Worm (Caenorhabditis elegans) whole organism, L1 larva: ENCODE data around the gene gnrr-2.
A peak's percentile ranks its signal among the peaks of the same experiment; 100 is the strongest.

ENCODE experiments used
- ceh-90 ChIP-seq: sonication (generic microtip); optimal IDR thresholded peaks from 2 replicates; lab custom pipeline; 2016; ENCODE audit warnings: missing genetic modification characterization, missing compliant biosample characterization
- dpl-1 ChIP-seq, 3 experiments: fragments of 150-350 bp in 2 of 3; sonication (generic microtip) in 1 of 3; optimal IDR thresholded peaks; 2 replicates each; lab custom pipeline; 2014 to 2017; ENCODE audit warnings: missing biosample characterization in 3 of 3, missing genetic modification characterization in 3 of 3, missing genetic modification reagents in 3 of 3
- efl-1 ChIP-seq, 4 experiments: fragments of 150-350 bp; optimal IDR thresholded peaks in 3 of 4; peaks in 1 of 4; 1 replicate in 1 of 4; 2 replicates in 3 of 4; lab custom pipeline; 2014; ENCODE audit warnings: missing biosample characterization in 2 of 4, missing genetic modification characterization in 2 of 4, missing genetic modification reagents in 2 of 4
- efl-3 ChIP-seq: fragments of 200-800 bp; sonication (Bioruptor generic); optimal IDR thresholded peaks from 2 replicates; lab custom pipeline; 2018; ENCODE audit warnings: mild to moderate bottlenecking, missing genetic modification characterization, missing compliant biosample characterization
- egl-27 ChIP-seq, 2 experiments: fragments of 150-350 bp in 1 of 2; sonication (generic microtip); optimal IDR thresholded peaks; 3 replicates each; lab custom pipeline; 2017 to 2018; ENCODE audit warnings: missing biosample characterization in 2 of 2, missing genetic modification characterization in 2 of 2, missing genetic modification reagents in 2 of 2
- grh-1 ChIP-seq: fragments of 200-800 bp; sonication (Bioruptor generic); IDR thresholded peaks from 2 replicates; pipeline ENCODE4 v1.3.6; 2022; ENCODE audit warnings: missing genetic modification reagents, missing genetic modification characterization, missing compliant biosample characterization
- nhr-237 ChIP-seq: fragments of 150-350 bp; optimal IDR thresholded peaks from 2 replicates; lab custom pipeline; 2014; ENCODE audit warnings: missing biosample characterization, missing genetic modification characterization
- nhr-77 ChIP-seq: fragments of 150-350 bp; optimal IDR thresholded peaks from 2 replicates; lab custom pipeline; 2014; ENCODE audit warnings: missing biosample characterization, missing genetic modification characterization
- nhr-90 ChIP-seq: sonication (generic microtip); optimal IDR thresholded peaks from 2 replicates; lab custom pipeline; 2016; ENCODE audit warnings: mild to moderate bottlenecking, missing genetic modification characterization, missing compliant biosample characterization; ENCODE audit not compliant: poor library complexity
- pax-3 ChIP-seq: fragments of 200-800 bp; sonication (Bioruptor generic); optimal IDR thresholded peaks from 2 replicates; lab custom pipeline; 2018; ENCODE audit warnings: mild to moderate bottlenecking, missing genetic modification characterization, moderate library complexity, missing compliant biosample characterization
- ztf-11 ChIP-seq, 2 experiments: sonication (generic microtip); optimal IDR thresholded peaks; 2 replicates each; lab custom pipeline; 2016 to 2017; ENCODE audit warnings: missing genetic modification characterization in 2 of 2, missing biosample characterization in 1 of 2, missing compliant biosample characterization in 1 of 2
- ztf-4 ChIP-seq: fragments of 150-350 bp; optimal IDR thresholded peaks from 2 replicates; lab custom pipeline; 2014; ENCODE audit warnings: missing biosample characterization, missing genetic modification characterization

gnrr-2 gene

ce11 chrV:14460122-14460521, 51.2 kb downstream of the gnrr-2 start:
- TF ChIP-seq dpl-1 (GFP tag; optimal IDR thresholded peaks at IDR 0.05; lab: Kevin White, UChicago) (peak in 1 of 3 experiments; percentile 7), ztf-4 (tag; lab: Kevin White, UChicago) (no peak), efl-1 (optimal IDR thresholded peaks at IDR 0.05; lab: Kevin White, UChicago) (peak in 1 of 2 experiments; percentile 6), efl-1 (GFP tag; optimal IDR thresholded peaks at IDR 0.05 in 1 of 2; lab: Kevin White, UChicago) (peak; percentile 15 to 86)

- no peak for TF ChIP-seq ceh-90
- TF ChIP-seq nhr-77 (tag; lab: Kevin White, UChicago): no peak
- no peak for TF ChIP-seq pax-3 (tag; lab: Kevin White, UChicago)
- TF ChIP-seq nhr-237 (tag; lab: Kevin White, UChicago): no peak
- no peak for TF ChIP-seq grh-1 (GFP tag; lab: Robert Waterston, UW)
- no peak for TF ChIP-seq efl-3 (GFP tag; lab: Kevin White, UChicago)
- TF ChIP-seq nhr-90 (tag; lab: Kevin White, UChicago): no peak
- TF ChIP-seq ztf-11 (tag; optimal IDR thresholded peaks at IDR 0.05; lab: Kevin White, UChicago): no peak
- TF ChIP-seq ztf-4 (tag; lab: Kevin White, UChicago): no peak
- no peak for TF ChIP-seq egl-27 (tag; optimal IDR thresholded peaks at IDR 0.05; lab: Kevin White, UChicago)
Measured at ce11 chrV:14460615-14461102, 51.8 kb downstream of the gnrr-2 start, which contains the start of gene F08H9.2. F08H9.2 (plus strand) TSS chrV:14460665.
